Fruit fly (Drosophila melanogaster) whole organism, wandering third instar larva: ENCODE results near the gene CG13032.

Source experiments
- Abd-B ChIP-seq: fragments of >200 bp; optimal IDR thresholded peaks from 2 replicates; lab custom pipeline; 2017; ENCODE audit warnings: missing biosample characterization, missing genetic modification characterization
- CG32264 ChIP-seq: fragments of 200-800 bp; sonication (Bioruptor generic); optimal IDR thresholded peaks from 2 replicates; lab custom pipeline; 2016; ENCODE audit warnings: missing biosample characterization, missing genetic modification characterization
- CG9705 ChIP-seq: fragments of 200-800 bp; sonication (Bioruptor generic); optimal IDR thresholded peaks from 2 replicates; lab custom pipeline; 2018; ENCODE audit warnings: missing biosample characterization, mild to moderate bottlenecking, missing genetic modification characterization
- CrebA ChIP-seq: fragments of 200-800 bp; sonication (Bioruptor generic); optimal IDR thresholded peaks from 2 replicates; lab custom pipeline; 2016; ENCODE audit warnings: missing biosample characterization, mild to moderate bottlenecking, missing genetic modification characterization, borderline replicate concordance
- Dfd ChIP-seq: fragments of >200 bp; optimal IDR thresholded peaks from 2 replicates; lab custom pipeline; 2017; ENCODE audit warnings: missing biosample characterization, missing genetic modification characterization
- Dif ChIP-seq: fragments of 200-275, 200-300 bp; sonication (Bioruptor generic); optimal IDR thresholded peaks from 2 replicates; lab custom pipeline; 2018; ENCODE audit warnings: missing biosample characterization, missing genetic modification characterization; ENCODE audit not compliant: partially characterized antibody
- HLH106 ChIP-seq: fragments of 200-800 bp; optimal IDR thresholded peaks from 3 replicates; lab custom pipeline; 2019; ENCODE audit warnings: missing biosample characterization, mild to moderate bottlenecking, missing genetic modification characterization, moderate library complexity
- Hnf4 ChIP-seq: fragments of 200-800 bp; sonication (Bioruptor generic); optimal IDR thresholded peaks from 2 replicates; lab custom pipeline; 2016; ENCODE audit warnings: missing biosample characterization, mild to moderate bottlenecking, missing genetic modification characterization
- Hr78 ChIP-seq: fragments of >200 bp; optimal IDR thresholded peaks from 2 replicates; lab custom pipeline; 2017; ENCODE audit warnings: missing biosample characterization, missing genetic modification characterization
- Hr83 ChIP-seq: fragments of 200-300 bp; sonication (Bioruptor generic); optimal IDR thresholded peaks from 2 replicates; lab custom pipeline; 2016; ENCODE audit warnings: missing biosample characterization, mild to moderate bottlenecking, missing genetic modification characterization, moderate library complexity; ENCODE audit not compliant: poor library complexity, severe bottlenecking
- Jra ChIP-seq: sonication (Bioruptor generic); optimal IDR thresholded peaks from 2 replicates; lab custom pipeline; 2016; ENCODE audit warnings: missing biosample characterization, missing genetic modification characterization
- Mio ChIP-seq: sonication (Bioruptor generic); optimal IDR thresholded peaks from 2 replicates; lab custom pipeline; 2016; ENCODE audit warnings: missing biosample characterization, missing genetic modification characterization
- Myc ChIP-seq: fragments of >200 bp; optimal IDR thresholded peaks from 2 replicates; lab custom pipeline; 2017
- N ChIP-seq: fragments of >200 bp; optimal IDR thresholded peaks from 2 replicates; lab custom pipeline; 2018; ENCODE audit warnings: missing biosample characterization, missing external identifiers, missing genetic modification characterization
- OdsH ChIP-seq: fragments of 200-800 bp; sonication (Bioruptor generic); optimal IDR thresholded peaks from 2 replicates; lab custom pipeline; 2016; ENCODE audit warnings: missing biosample characterization, mild to moderate bottlenecking, missing genetic modification characterization
- Rel ChIP-seq, 2 experiments: fragments of 200-800 bp; sonication (Bioruptor generic) in 1 of 2; optimal IDR thresholded peaks; 2 replicates in 1 of 2; 3 replicates in 1 of 2; lab custom pipeline; 2016 to 2019; ENCODE audit warnings: mild to moderate bottlenecking in 2 of 2, missing biosample characterization in 2 of 2, missing genetic modification characterization in 2 of 2, moderate library complexity in 1 of 2
- Sp1 ChIP-seq: fragments of 200-800 bp; sonication (Bioruptor generic); optimal IDR thresholded peaks from 3 replicates; lab custom pipeline; 2019; ENCODE audit warnings: missing biosample characterization, mild to moderate bottlenecking, missing genetic modification characterization, moderate library complexity
- Vsx2 ChIP-seq: fragments of 200-300, 225-300 bp; sonication (Bioruptor generic); optimal IDR thresholded peaks from 2 replicates; lab custom pipeline; 2018; ENCODE audit warnings: missing biosample characterization, missing genetic modification characterization; ENCODE audit not compliant: partially characterized antibody
- br ChIP-seq: fragments of 200-800 bp; sonication (Bioruptor generic); optimal IDR thresholded peaks from 2 replicates; lab custom pipeline; 2016; ENCODE audit warnings: missing biosample characterization, missing genetic modification characterization
- brk ChIP-seq: fragments of 200-800 bp; sonication (Bioruptor generic); optimal IDR thresholded peaks from 2 replicates; lab custom pipeline; 2016; ENCODE audit warnings: missing biosample characterization, mild to moderate bottlenecking, missing genetic modification characterization
- dl ChIP-seq, 2 experiments: fragments of 175-275, 200-275 bp in 1 of 2; fragments of 200-275 bp in 1 of 2; sonication (Bioruptor generic); optimal IDR thresholded peaks; lab custom pipeline; 2018; ENCODE audit warnings: mild to moderate bottlenecking in 2 of 2, missing biosample characterization in 2 of 2, missing genetic modification characterization in 2 of 2, moderate library complexity in 2 of 2; ENCODE audit not compliant: partially characterized antibody in 2 of 2, insufficient read depth in 1 of 2
- dmrt93B ChIP-seq: fragments of 200-800 bp; sonication (Bioruptor generic); optimal IDR thresholded peaks from 2 replicates; lab custom pipeline; 2018; ENCODE audit warnings: missing biosample characterization, mild to moderate bottlenecking, missing genetic modification characterization
- dsf ChIP-seq: sonication (Bioruptor generic); optimal IDR thresholded peaks from 2 replicates; lab custom pipeline; 2016; ENCODE audit warnings: missing biosample characterization, missing genetic modification characterization, borderline replicate concordance
- ey ChIP-seq: fragments of 200-800 bp; sonication (Bioruptor generic); optimal IDR thresholded peaks from 2 replicates; lab custom pipeline; 2016; ENCODE audit warnings: missing biosample characterization, missing genetic modification characterization
- foxo ChIP-seq, 2 experiments: fragments of 200-800 bp; sonication (Bioruptor generic); optimal IDR thresholded peaks; 2 replicates in 1 of 2; 3 replicates in 1 of 2; lab custom pipeline; 2016 to 2017; ENCODE audit warnings: missing biosample characterization in 2 of 2, missing genetic modification characterization in 2 of 2
- fru ChIP-seq: fragments of 200-800 bp; sonication (Bioruptor generic); optimal IDR thresholded peaks from 3 replicates; lab custom pipeline; 2016; ENCODE audit warnings: missing biosample characterization, mild to moderate bottlenecking, missing genetic modification characterization
- h ChIP-seq: fragments of 200-800 bp; sonication (Bioruptor generic); optimal IDR thresholded peaks from 3 replicates; lab custom pipeline; 2016; ENCODE audit warnings: missing biosample characterization, mild to moderate bottlenecking, missing genetic modification characterization
- jim ChIP-seq: fragments of 175-275, 200-325 bp; sonication (Bioruptor generic); optimal IDR thresholded peaks from 2 replicates; lab custom pipeline; 2016; ENCODE audit warnings: missing biosample characterization, mild to moderate bottlenecking, missing genetic modification characterization
- lola ChIP-seq: fragments of >200 bp; optimal IDR thresholded peaks from 2 replicates; lab custom pipeline; 2017; ENCODE audit warnings: missing biosample characterization, missing genetic modification characterization
- pan ChIP-seq: fragments of >200 bp; optimal IDR thresholded peaks from 2 replicates; lab custom pipeline; 2017
- psq ChIP-seq: fragments of 200-800 bp; sonication (Bioruptor generic); optimal IDR thresholded peaks from 3 replicates; lab custom pipeline; 2017; ENCODE audit warnings: missing biosample characterization, mild to moderate bottlenecking, missing genetic modification characterization, moderate library complexity
- rgr ChIP-seq: fragments of 200-800 bp; sonication (Bioruptor generic); optimal IDR thresholded peaks from 3 replicates; lab custom pipeline; 2016; ENCODE audit warnings: missing biosample characterization, mild to moderate bottlenecking, missing genetic modification characterization
- sage ChIP-seq: fragments of 200-800 bp; sonication (Bioruptor generic); optimal IDR thresholded peaks from 2 replicates; lab custom pipeline; 2016; ENCODE audit warnings: missing biosample characterization, mild to moderate bottlenecking, missing genetic modification characterization
- sv ChIP-seq: fragments of 200-800 bp; sonication (Bioruptor generic); optimal IDR thresholded peaks from 3 replicates; lab custom pipeline; 2016; ENCODE audit warnings: missing biosample characterization, missing genetic modification characterization
- tai ChIP-seq: sonication (Bioruptor generic); optimal IDR thresholded peaks from 2 replicates; lab custom pipeline; 2016; ENCODE audit warnings: missing biosample characterization, missing genetic modification characterization
- usp ChIP-seq: fragments of >200 bp; optimal IDR thresholded peaks from 2 replicates; lab custom pipeline; 2017; ENCODE audit warnings: missing biosample characterization, missing genetic modification characterization
- woc ChIP-seq: sonication (Bioruptor generic); optimal IDR thresholded peaks from 2 replicates; lab custom pipeline; 2016; ENCODE audit warnings: missing biosample characterization, mild to moderate bottlenecking, missing genetic modification characterization

Gene CG13032

DNA sequence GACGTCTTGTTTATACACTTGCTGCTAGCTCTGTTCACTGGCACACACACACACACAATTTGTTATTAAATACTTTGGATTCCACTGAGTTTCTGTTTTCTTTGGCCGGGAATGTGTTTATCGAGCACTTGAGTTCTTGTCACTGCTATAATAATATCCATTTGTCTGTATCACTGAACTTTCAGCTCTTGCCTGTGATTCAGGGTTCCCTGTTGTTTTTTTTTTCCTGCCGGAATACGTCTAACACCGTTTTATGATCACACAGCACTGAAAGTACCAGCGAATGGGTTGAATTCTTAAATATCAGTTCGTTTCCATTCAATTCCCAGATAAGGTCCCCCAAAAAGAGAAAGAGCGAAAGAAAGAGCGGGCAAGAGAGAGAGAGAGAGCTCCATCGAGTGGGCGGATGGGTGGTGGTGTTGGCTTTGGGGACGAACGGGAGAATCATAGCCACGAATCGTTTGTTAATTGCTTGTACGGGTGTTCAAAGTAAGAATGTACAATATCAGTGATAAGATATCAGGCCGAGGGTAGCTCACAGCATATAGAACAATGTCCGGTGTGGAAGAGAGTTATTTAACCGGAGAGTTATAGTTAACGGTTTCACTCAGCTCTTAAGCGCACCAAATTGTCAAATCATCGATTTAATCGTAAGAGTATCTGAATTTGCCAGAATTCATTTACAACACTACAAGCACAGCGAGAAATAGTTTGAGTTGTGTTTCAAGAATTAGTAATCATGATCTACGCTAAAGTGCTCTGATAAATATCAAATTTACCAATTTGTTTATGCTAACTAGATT, 5.9 kb upstream of the CG13032 start, which contains the start of gene Galphaf:
Gene Galphaf, minus strand, starts transcription at position 272 of the 803 bp plus-strand sequence.
- no peak for TF ChIP-seq Dfd (GFP tag; lab: Kevin White, UChicago)
- no peak for TF ChIP-seq CG32264 (GFP tag; lab: Kevin White, UChicago)
- peak; percentile 18 to 85 for TF ChIP-seq dl (GFP tag; optimal IDR thresholded peaks at IDR 0.05; lab: Kevin White, UChicago; ENCODE audit: insufficient read depth in 1 of 2, partially characterized antibody in 2 of 2)
- TF ChIP-seq psq: no peak
- no peak for TF ChIP-seq rgr (GFP tag; lab: Kevin White, UChicago)
- TF ChIP-seq tai: no peak
- no peak for TF ChIP-seq CrebA (GFP tag; lab: Kevin White, UChicago)
- TF ChIP-seq fru (GFP tag; lab: Kevin White, UChicago): peak; percentile 26
- TF ChIP-seq pan (lab: Kevin White, UChicago): no peak
- TF ChIP-seq sage (GFP tag; lab: Kevin White, UChicago): no peak
- no peak for TF ChIP-seq Hr78 (GFP tag; lab: Kevin White, UChicago)
- TF ChIP-seq brk (GFP tag; lab: Kevin White, UChicago): no peak
- TF ChIP-seq dsf (GFP tag; lab: Kevin White, UChicago): no peak
- TF ChIP-seq OdsH: no peak
- no peak for TF ChIP-seq dmrt93B (GFP tag; lab: Kevin White, UChicago)
- no peak for TF ChIP-seq CG9705 (GFP tag; lab: Kevin White, UChicago)
- no peak for TF ChIP-seq N (GFP tag; lab: Kevin White, UChicago)
- no peak for TF ChIP-seq woc (GFP tag; lab: Kevin White, UChicago)
- no peak for TF ChIP-seq lola
- TF ChIP-seq Hr83 (GFP tag; lab: Kevin White, UChicago): peak; percentile 18
- no peak for TF ChIP-seq usp
- no peak for TF ChIP-seq jim
- no peak for TF ChIP-seq Rel (GFP tag; optimal IDR thresholded peaks at IDR 0.05; lab: Kevin White, UChicago)
- TF ChIP-seq Rel (tag; optimal IDR thresholded peaks at IDR 0.05; lab: Kevin White, UChicago): peak; percentile 28
- TF ChIP-seq Myc (lab: Kevin White, UChicago): no peak
- TF ChIP-seq Vsx2: peak; percentile 73
- TF ChIP-seq Mio (GFP tag; lab: Kevin White, UChicago): no peak
- no peak for TF ChIP-seq br (GFP tag; lab: Kevin White, UChicago)
- peak; percentile 53 for TF ChIP-seq h (GFP tag; lab: Kevin White, UChicago)
- no peak for TF ChIP-seq Jra (GFP tag; lab: Kevin White, UChicago)
- no peak for TF ChIP-seq HLH106
- TF ChIP-seq Dif (GFP tag; lab: Kevin White, UChicago): peak; percentile 86
- TF ChIP-seq Sp1 (GFP tag; lab: Kevin White, UChicago): no peak
- TF ChIP-seq sv (GFP tag; lab: Kevin White, UChicago): no peak

DNA sequence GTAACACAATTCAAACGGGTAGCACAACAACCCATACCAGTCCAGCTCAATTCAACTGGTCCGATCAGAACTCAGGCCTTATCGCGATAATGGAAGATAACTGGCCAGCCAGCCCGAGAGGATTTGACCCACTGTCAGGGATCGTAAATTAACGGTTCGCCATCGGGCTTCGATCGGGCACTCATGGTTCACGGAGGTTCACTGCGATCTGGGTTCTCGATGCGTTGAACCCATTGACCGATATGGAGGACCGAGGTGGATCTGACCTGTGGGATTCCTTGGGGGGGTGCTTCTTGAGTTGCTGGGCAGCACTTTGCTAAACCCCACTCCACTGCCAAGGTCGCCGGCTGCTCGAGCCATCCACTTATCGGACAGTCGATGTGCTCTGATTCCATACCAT, 5.0 kb upstream of the CG13032 start:
- no peak for TF ChIP-seq sv (GFP tag; lab: Kevin White, UChicago)
- TF ChIP-seq ey (GFP tag; lab: Kevin White, UChicago): no peak

DNA sequence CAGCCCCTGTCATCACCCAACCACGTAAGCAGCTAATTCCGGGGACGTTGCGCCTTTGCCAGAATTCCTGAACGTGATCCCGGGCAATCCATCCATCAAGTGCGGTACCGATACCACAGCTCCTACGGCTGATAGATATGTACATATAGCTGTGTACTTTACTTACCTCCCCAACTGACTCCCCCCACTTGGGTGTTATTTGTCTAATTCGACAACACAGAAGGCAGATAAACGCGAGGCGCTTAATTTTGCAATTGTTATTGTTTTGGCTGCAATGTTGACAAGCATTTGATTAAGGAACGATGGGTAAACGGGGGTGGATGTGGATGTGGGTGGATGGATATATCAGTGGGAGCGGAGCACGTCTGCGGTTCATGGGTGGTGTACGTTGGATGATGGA, 3.6 kb upstream of the CG13032 start:
- TF ChIP-seq ey (GFP tag; lab: Kevin White, UChicago) (no peak), fru (GFP tag; lab: Kevin White, UChicago) (peak; percentile 34), sv (GFP tag; lab: Kevin White, UChicago) (no peak), CG32264 (GFP tag; lab: Kevin White, UChicago) (no peak), h (GFP tag; lab: Kevin White, UChicago) (peak; percentile 79), rgr (GFP tag; lab: Kevin White, UChicago) (peak; percentile 56), lola (no peak), Vsx2 (no peak), woc (GFP tag; lab: Kevin White, UChicago) (no peak), CrebA (GFP tag; lab: Kevin White, UChicago) (no peak), Jra (GFP tag; lab: Kevin White, UChicago) (peak; percentile 55), HLH106 (peak; percentile 22), Hr78 (GFP tag; lab: Kevin White, UChicago) (no peak), brk (GFP tag; lab: Kevin White, UChicago) (no peak), psq (no peak), Sp1 (GFP tag; lab: Kevin White, UChicago) (peak; percentile 25), Hr83 (GFP tag; lab: Kevin White, UChicago) (peak; percentile 93), Abd-B (GFP tag; lab: Kevin White, UChicago) (no peak), OdsH (peak; percentile 45), dl (GFP tag; optimal IDR thresholded peaks at IDR 0.05; lab: Kevin White, UChicago; ENCODE audit: insufficient read depth in 1 of 2, partially characterized antibody in 2 of 2) (no peak), dmrt93B (GFP tag; lab: Kevin White, UChicago) (no peak), br (GFP tag; lab: Kevin White, UChicago) (peak; percentile 23), N (GFP tag; lab: Kevin White, UChicago) (no peak), sage (GFP tag; lab: Kevin White, UChicago) (no peak), jim (no peak), Rel (GFP tag; optimal IDR thresholded peaks at IDR 0.05; lab: Kevin White, UChicago) (no peak), Rel (tag; optimal IDR thresholded peaks at IDR 0.05; lab: Kevin White, UChicago) (peak; percentile 64), Dfd (GFP tag; lab: Kevin White, UChicago) (no peak), Hnf4 (peak; percentile 61), foxo (GFP tag; optimal IDR thresholded peaks at IDR 0.05; lab: Kevin White, UChicago) (peak in 1 of 2 experiments; percentile 16), CG9705 (GFP tag; lab: Kevin White, UChicago) (peak; percentile 12), dsf (GFP tag; lab: Kevin White, UChicago) (no peak)
